Worm (Caenorhabditis elegans): ENCODE measurements around the gene epg-6.

The epg-6 gene

DNA sequence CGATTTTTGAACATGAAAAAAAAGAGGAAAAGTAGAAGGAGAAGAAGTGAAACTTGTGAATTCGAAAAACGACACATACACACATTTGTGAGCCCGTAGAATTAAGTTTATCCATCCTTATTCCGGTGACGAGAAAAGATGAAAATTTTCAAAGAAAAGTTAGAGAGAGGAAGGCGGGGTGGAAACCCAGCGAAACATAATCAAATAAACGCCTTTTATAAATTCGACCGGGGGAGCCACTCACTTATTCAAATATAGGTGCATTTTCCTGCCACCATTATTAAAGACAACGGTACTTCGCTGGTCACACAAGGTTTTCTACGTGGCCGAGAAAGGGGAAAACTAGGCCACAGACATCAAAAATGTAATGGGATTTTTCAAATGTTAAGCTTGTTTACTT, 16.5 kb downstream of the epg-6 start:
- no peak for TF ChIP-seq ztf-11 (tag; optimal IDR thresholded peaks at IDR 0.05)

DNA sequence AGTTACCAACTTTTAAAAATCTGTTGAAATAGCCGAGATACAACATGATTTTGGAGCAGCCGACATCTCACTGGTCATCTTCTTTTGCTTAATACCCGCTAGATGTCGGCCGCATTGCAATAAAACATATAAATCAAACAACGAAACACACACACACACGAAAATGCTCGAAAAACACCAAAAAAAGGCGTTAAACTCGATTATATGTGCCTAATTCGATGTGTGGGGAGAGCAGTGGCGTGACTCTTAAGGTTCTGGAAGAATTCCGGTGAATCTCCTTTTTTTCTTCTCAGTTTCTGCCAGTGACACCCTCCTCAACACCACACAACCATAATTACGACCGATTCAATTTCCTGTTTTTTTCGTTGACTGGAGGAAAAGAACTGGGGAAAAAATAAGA, 19.8 kb downstream of the epg-6 start:
- TF ChIP-seq snpc-4 (tag; optimal IDR thresholded peaks at IDR 0.05) (peak; percentile 1), ztf-11 (tag; optimal IDR thresholded peaks at IDR 0.05) (no peak)

DNA sequence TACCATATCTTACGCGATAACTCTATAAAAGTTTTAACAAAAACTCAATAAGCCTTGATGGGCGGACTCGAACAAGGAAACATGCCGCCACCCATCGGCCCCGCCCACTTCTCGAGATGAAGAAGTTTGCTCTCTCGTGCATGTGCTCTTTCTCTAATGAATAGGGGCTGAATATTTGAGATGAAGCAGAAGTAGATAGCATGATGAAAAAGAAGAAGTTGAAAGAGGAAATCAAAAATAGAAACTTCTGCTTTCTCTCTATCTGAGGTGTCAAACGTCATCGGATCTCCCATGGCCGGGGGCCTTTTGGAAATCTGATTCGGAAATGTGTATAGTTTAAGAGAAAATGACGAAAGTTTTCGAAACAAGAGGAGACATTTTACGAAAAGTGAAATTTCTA, 21.1 kb downstream of the epg-6 start:
- TF ChIP-seq lsy-2 (tag; optimal IDR thresholded peaks at IDR 0.05), result peak in 1 of 2 experiments; percentile 8
- TF ChIP-seq crh-2 (tag; optimal IDR thresholded peaks at IDR 0.05), result no peak

DNA sequence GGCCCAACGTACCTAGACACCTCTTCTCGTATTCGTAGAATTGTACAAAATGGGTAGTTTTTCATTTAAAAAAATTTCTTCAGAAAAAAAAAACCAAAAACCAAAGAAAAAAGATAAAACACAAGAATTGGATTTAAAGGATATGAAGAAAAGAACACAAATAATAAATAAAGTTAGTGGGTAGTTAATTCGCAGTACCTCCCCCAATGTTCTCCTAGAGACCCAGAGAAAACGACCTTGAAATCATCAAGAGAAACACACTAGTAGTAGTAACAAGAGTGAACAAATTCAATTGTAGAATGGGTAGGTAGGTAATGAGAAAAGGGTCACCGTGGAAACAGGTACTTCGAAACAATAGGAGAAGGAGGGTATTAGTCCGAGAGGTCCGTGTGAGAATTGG, 22.2 kb downstream of the epg-6 start:
- TF ChIP-seq nhr-237 (tag; optimal IDR thresholded peaks at IDR 0.05) (no peak), lsy-2 (tag; optimal IDR thresholded peaks at IDR 0.05) (peak in 1 of 2 experiments; percentile 23)

DNA sequence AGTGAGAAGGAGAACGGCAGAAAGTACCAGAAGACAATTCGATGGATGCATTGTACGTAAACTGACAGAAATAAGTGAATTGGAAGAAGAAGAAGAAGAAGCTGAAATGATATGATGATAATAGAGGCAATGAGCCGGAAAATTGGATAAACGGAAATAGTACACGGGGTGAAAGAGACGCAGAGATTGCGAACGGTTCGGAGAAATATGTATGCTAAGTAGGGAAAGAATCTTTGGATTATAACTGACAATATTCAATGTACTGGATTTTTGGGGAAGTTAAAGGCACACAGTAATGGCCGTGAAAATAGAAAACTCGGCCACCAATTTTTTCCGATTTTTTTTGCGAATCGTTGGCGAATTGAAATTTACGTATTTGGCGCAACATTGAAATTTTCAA, 24.7 kb downstream of the epg-6 start, which contains the start of gene Y45F3A.4:
Gene Y45F3A.4, minus strand, starts transcription at position 101 of the 400 bp plus-strand sequence.
- no peak for TF ChIP-seq nhr-77 (tag; optimal IDR thresholded peaks at IDR 0.05)
- no peak for TF ChIP-seq aly-2 (tag; optimal IDR thresholded peaks at IDR 0.05)
- no peak for TF ChIP-seq nhr-12 (tag; optimal IDR thresholded peaks at IDR 0.05)
- TF ChIP-seq ztf-4 (tag; optimal IDR thresholded peaks at IDR 0.05), result no peak
- no peak for TF ChIP-seq unc-55 (GFP tag; optimal IDR thresholded peaks at IDR 0.05)
- TF ChIP-seq lsy-2 (tag; optimal IDR thresholded peaks at IDR 0.05), result no peak
- TF ChIP-seq nhr-10 (tag; optimal IDR thresholded peaks at IDR 0.05), result no peak
- no peak for TF ChIP-seq nhr-237 (tag; optimal IDR thresholded peaks at IDR 0.05)
- TF ChIP-seq nhr-6 (tag; optimal IDR thresholded peaks at IDR 0.05), result no peak
- no peak for TF ChIP-seq gmeb-1 (tag; optimal IDR thresholded peaks at IDR 0.05)
- no peak for TF ChIP-seq egl-27 (tag; optimal IDR thresholded peaks at IDR 0.05)
- no peak for TF ChIP-seq ama-1 (optimal IDR thresholded peaks at IDR 0.05)
- TF ChIP-seq zag-1 (tag; optimal IDR thresholded peaks at IDR 0.05), result no peak
- TF ChIP-seq nhr-129 (tag; optimal IDR thresholded peaks at IDR 0.05), result no peak
- TF ChIP-seq dmd-4 (tag; optimal IDR thresholded peaks at IDR 0.05), result no peak
- TF ChIP-seq lin-39 (tag; optimal IDR thresholded peaks at IDR 0.05), result no peak
- TF ChIP-seq sma-3 (GFP tag; optimal IDR thresholded peaks at IDR 0.05), result no peak

DNA sequence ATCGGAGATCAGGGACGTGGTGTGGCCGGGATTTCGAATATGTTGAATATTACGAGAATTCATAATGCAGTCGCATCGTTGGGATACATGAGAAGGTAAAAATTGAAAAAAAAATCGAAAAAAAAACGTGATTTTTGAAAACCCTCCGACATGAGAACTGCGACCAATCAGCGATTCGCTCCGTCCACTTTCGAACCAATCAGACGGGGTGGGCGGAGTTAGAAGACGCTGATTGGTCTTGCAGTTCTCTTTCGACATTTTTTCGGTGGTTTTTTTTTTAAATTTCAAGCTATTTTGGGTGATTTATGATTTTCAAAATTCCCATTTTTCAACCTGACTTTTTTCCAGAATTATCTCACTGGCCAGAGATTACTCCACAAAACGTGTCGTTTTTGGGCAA, 30.7 kb downstream of the epg-6 start:
- TF ChIP-seq Y55F3AM.14 (GFP tag; optimal IDR thresholded peaks at IDR 0.05) (no peak), crh-2 (tag; optimal IDR thresholded peaks at IDR 0.05) (no peak), mab-5 (tag; optimal IDR thresholded peaks at IDR 0.05) (no peak), dmd-4 (tag; optimal IDR thresholded peaks at IDR 0.05) (no peak), lin-39 (tag; optimal IDR thresholded peaks at IDR 0.05) (no peak), ceh-16 (tag; optimal IDR thresholded peaks at IDR 0.05) (no peak), elt-3 (tag; optimal IDR thresholded peaks at IDR 0.05) (no peak), nhr-11 (tag; optimal IDR thresholded peaks at IDR 0.05) (no peak), nhr-237 (tag; optimal IDR thresholded peaks at IDR 0.05) (no peak), ztf-1 (GFP tag; conservative IDR thresholded peaks at IDR 0.05) (no peak), ztf-11 (tag; optimal IDR thresholded peaks at IDR 0.05) (no peak), nhr-21 (tag; optimal IDR thresholded peaks at IDR 0.05) (no peak)

DNA sequence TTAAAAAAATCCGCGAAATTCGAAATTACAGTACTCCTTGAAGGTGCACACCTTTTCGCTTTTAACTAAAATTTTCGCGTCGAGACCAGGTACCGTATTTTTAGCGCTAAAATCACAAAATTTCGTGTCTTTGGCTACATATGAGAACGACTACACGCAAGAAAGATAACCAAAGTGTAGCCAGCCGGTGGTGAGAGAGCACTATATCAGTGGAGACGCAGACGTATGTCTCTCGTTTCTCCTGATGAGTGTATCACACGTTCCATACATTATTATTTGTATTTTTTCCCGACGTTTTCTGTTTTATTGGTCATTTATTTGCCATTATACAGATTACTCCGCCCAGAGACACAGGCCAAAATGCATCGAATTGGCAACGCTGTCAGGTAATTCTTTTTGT, 34.1 kb downstream of the epg-6 start, which contains the start of gene acdh-11:
Gene acdh-11, plus strand, starts transcription at position 333 of the 400 bp plus-strand sequence.
- TF ChIP-seq crh-2 (tag; optimal IDR thresholded peaks at IDR 0.05) (peak; percentile 51), fos-1 (tag; optimal IDR thresholded peaks at IDR 0.05) (peak; percentile 52), sma-3 (GFP tag; optimal IDR thresholded peaks at IDR 0.05) (peak; percentile 14), sma-9 (GFP tag; optimal IDR thresholded peaks at IDR 0.05) (no peak), sma-9 (tag; optimal IDR thresholded peaks at IDR 0.05) (no peak), unc-39 (tag; optimal IDR thresholded peaks at IDR 0.05) (no peak), lsy-2 (tag; optimal IDR thresholded peaks at IDR 0.05) (peak in 1 of 2 experiments; percentile 35)
